Worm (Caenorhabditis elegans): Measurements from ENCODE around the gene acp-2.

DNA sequence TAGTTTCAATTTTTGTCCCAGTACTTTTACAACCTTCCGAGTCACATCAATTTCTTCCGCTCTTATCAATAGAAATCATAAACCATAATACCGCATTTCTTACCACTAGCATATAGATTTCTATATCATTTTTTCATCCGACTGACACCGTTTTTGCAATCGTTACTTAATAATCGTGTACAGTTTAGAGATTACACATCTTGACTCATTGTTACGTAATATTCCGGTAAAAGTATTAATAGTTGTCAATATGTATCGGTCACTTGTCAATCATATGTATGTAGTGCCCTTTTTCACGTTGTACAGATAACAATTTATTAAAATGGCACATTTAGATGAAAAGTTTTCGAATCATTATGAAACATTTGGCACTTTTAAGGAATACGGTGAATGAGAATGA, 31.9 kb downstream of the acp-2 start:
- TF ChIP-seq snpc-4 (GFP tag; optimal IDR thresholded peaks at IDR 0.05) (no peak), snpc-4 (tag; optimal IDR thresholded peaks at IDR 0.05) (no peak), pha-4 (tag; optimal IDR thresholded peaks at IDR 0.05) (no peak), ZK185.1 (tag; optimal IDR thresholded peaks at IDR 0.05; ENCODE audit: poor library complexity, severe bottlenecking) (no peak), nhr-120 (GFP tag; IDR thresholded peaks at IDR 0.05) (no peak)
